Fruit fly (Drosophila melanogaster) whole organism, pupa: ENCODE results near the gene Mst89B.

Experiments used
- CG9948 ChIP-seq: fragments of 200-800 bp; sonication (Bioruptor generic); optimal IDR thresholded peaks from 2 replicates; lab custom pipeline; 2018; ENCODE audit warnings: missing biosample characterization, mild to moderate bottlenecking, missing genetic modification characterization, moderate library complexity
- rn ChIP-seq: fragments of 200-800 bp; sonication (Bioruptor generic); IDR thresholded peaks from 2 replicates; pipeline ENCODE4 v1.3.6; 2022; ENCODE audit warnings: missing biosample characterization, missing genetic modification characterization

dm6 chr3R:16247027-16247426 is 19.8 kb upstream of the Mst89B start:
- TF ChIP-seq CG9948, result no peak
- no peak for TF ChIP-seq rn (GFP tag; lab: Robert Waterston, UW)
